Worm (Caenorhabditis elegans) whole organism, L4 larva: ENCODE measurements around the gene col-8.

Source experiments
- F10B5.3 ChIP-seq: sonication (generic microtip); optimal IDR thresholded peaks from 2 replicates; lab custom pipeline; 2016; ENCODE audit warnings: mild to moderate bottlenecking, missing genetic modification characterization, missing compliant biosample characterization
- F37D6.2 ChIP-seq: sonication (generic microtip); optimal IDR thresholded peaks from 2 replicates; lab custom pipeline; 2016; ENCODE audit warnings: mild to moderate bottlenecking, missing genetic modification characterization, missing compliant biosample characterization
- F44E2.7 ChIP-seq: fragments of 200-800 bp; sonication (Bioruptor generic); IDR thresholded peaks from 2 replicates; pipeline ENCODE4 v2.1.2; 2022; ENCODE audit warnings: missing genetic modification characterization, missing compliant biosample characterization
- R02D3.7 ChIP-seq: fragments of 150-350 bp; sonication (generic microtip); optimal IDR thresholded peaks from 3 replicates; lab custom pipeline; 2014; ENCODE audit warnings: missing biosample characterization, missing genetic modification characterization
- T26A8.4 ChIP-seq: fragments of 200-800 bp; sonication (Bioruptor generic); IDR thresholded peaks from 2 replicates; pipeline ENCODE4 v1.3.6; 2022; ENCODE audit warnings: missing genetic modification characterization, missing compliant biosample characterization
- aly-2 ChIP-seq: sonication (generic microtip); optimal IDR thresholded peaks from 2 replicates; lab custom pipeline; 2018; ENCODE audit warnings: missing biosample characterization, missing genetic modification characterization
- ama-1 ChIP-seq: fragments of 150-350 bp; optimal IDR thresholded peaks from 2 replicates; lab custom pipeline; 2014; ENCODE audit warnings: inconsistent platforms, mixed read lengths
- ceh-32 ChIP-seq: sonication (generic microtip); optimal IDR thresholded peaks from 2 replicates; lab custom pipeline; 2016; ENCODE audit warnings: mild to moderate bottlenecking, missing genetic modification characterization, missing compliant biosample characterization; ENCODE audit not compliant: poor library complexity
- ceh-44 ChIP-seq: fragments of 200-800 bp; sonication (Bioruptor generic); IDR thresholded peaks from 2 replicates; pipeline ENCODE4 v1.3.6; 2022; ENCODE audit warnings: missing genetic modification reagents, missing genetic modification characterization, missing compliant biosample characterization
- ceh-62 ChIP-seq: sonication (generic microtip); optimal IDR thresholded peaks from 2 replicates; lab custom pipeline; 2017; ENCODE audit warnings: missing biosample characterization, missing genetic modification characterization
- cey-2 ChIP-seq: sonication (generic microtip); optimal IDR thresholded peaks from 3 replicates; lab custom pipeline; 2017; ENCODE audit warnings: missing genetic modification characterization, mild to moderate bottlenecking, missing compliant biosample characterization, antibody characterized with exemption, borderline replicate concordance; ENCODE audit not compliant: insufficient read depth
- daf-12 ChIP-seq: fragments of 150-350 bp; optimal IDR thresholded peaks from 2 replicates; lab custom pipeline; 2014; ENCODE audit warnings: missing biosample characterization, missing genetic modification reagents, missing genetic modification characterization
- daf-16 ChIP-seq, 3 experiments: sonication (generic microtip); optimal IDR thresholded peaks; 2 replicates each; lab custom pipeline; 2016 to 2017; ENCODE audit warnings: missing genetic modification characterization in 3 of 3, missing genetic modification reagents in 3 of 3, mild to moderate bottlenecking in 2 of 3, missing compliant biosample characterization in 2 of 3, missing biosample characterization in 1 of 3, moderate library complexity in 1 of 3
- daf-8 ChIP-seq: fragments of 200-800 bp; sonication (Bioruptor generic); IDR thresholded peaks from 2 replicates; pipeline ENCODE4 v1.3.6; 2022; ENCODE audit warnings: missing genetic modification characterization, missing compliant biosample characterization
- duxl-1 ChIP-seq: sonication (generic microtip); optimal IDR thresholded peaks from 2 replicates; lab custom pipeline; 2016; ENCODE audit warnings: mild to moderate bottlenecking, missing genetic modification characterization, moderate library complexity, missing compliant biosample characterization; ENCODE audit not compliant: poor library complexity
- dve-1 ChIP-seq: sonication (generic microtip); optimal IDR thresholded peaks from 2 replicates; lab custom pipeline; 2017; ENCODE audit warnings: antibody characterized with exemption, mild to moderate bottlenecking, missing genetic modification characterization, missing compliant biosample characterization; ENCODE audit not compliant: insufficient read depth
- fkh-10 ChIP-seq: fragments of 150-350 bp; optimal IDR thresholded peaks from 2 replicates; lab custom pipeline; 2014; ENCODE audit warnings: missing biosample characterization, missing genetic modification reagents, missing genetic modification characterization
- fos-1 ChIP-seq: fragments of 150-350 bp; optimal IDR thresholded peaks from 2 replicates; lab custom pipeline; 2014; ENCODE audit warnings: missing biosample characterization, missing genetic modification characterization
- gei-8 ChIP-seq: fragments of 200-800 bp; sonication (Bioruptor generic); optimal IDR thresholded peaks from 2 replicates; lab custom pipeline; 2018; ENCODE audit warnings: mild to moderate bottlenecking, missing genetic modification characterization, missing compliant biosample characterization
- hif-1 ChIP-seq, 2 experiments: sonication (generic microtip); optimal IDR thresholded peaks; 2 replicates each; lab custom pipeline; 2016 to 2017; ENCODE audit warnings: missing compliant biosample characterization in 2 of 2, missing genetic modification characterization in 2 of 2, missing genetic modification reagents in 2 of 2, missing genotype in 2 of 2, mild to moderate bottlenecking in 1 of 2
- hlh-11 ChIP-seq: fragments of 200-800 bp; sonication (Bioruptor generic); optimal IDR thresholded peaks from 2 replicates; lab custom pipeline; 2018; ENCODE audit warnings: mild to moderate bottlenecking, missing genetic modification characterization, missing compliant biosample characterization
- hmg-1.1 ChIP-seq: fragments of 200-800 bp; sonication (Bioruptor generic); IDR thresholded peaks from 2 replicates; pipeline ENCODE4 v1.3.6; 2022; ENCODE audit warnings: missing genetic modification reagents, missing genetic modification characterization, missing compliant biosample characterization
- lin-29 ChIP-seq: fragments of 200-800 bp; sonication (Bioruptor generic); IDR thresholded peaks from 2 replicates; pipeline ENCODE4 v1.3.6; 2022; ENCODE audit warnings: missing genetic modification reagents, missing genetic modification characterization, missing compliant biosample characterization
- lsy-2 ChIP-seq, 2 experiments: fragments of 150-350 bp in 1 of 2; sonication (generic microtip) in 1 of 2; optimal IDR thresholded peaks; 2 replicates each; lab custom pipeline; 2014 to 2017; ENCODE audit warnings: missing biosample characterization in 2 of 2, missing genetic modification characterization in 2 of 2
- madf-5 ChIP-seq, 2 experiments: fragments of 200-800 bp; sonication (Bioruptor generic); IDR thresholded peaks; 2 replicates each; pipeline ENCODE4 v1.3.6; 2022; ENCODE audit warnings: missing compliant biosample characterization in 2 of 2, missing genetic modification characterization in 2 of 2
- madf-9 ChIP-seq: fragments of 200-800 bp; sonication (Bioruptor generic); conservative IDR thresholded peaks from 2 replicates; pipeline ENCODE4 v1.3.6; 2022; ENCODE audit warnings: missing genetic modification reagents, missing genetic modification characterization, missing compliant biosample characterization
- mdl-1 ChIP-seq, 2 experiments: fragments of 150-350 bp in 1 of 2; sonication (generic microtip) in 1 of 2; optimal IDR thresholded peaks; 2 replicates each; lab custom pipeline; 2014 to 2017; ENCODE audit warnings: missing biosample characterization in 2 of 2, missing genetic modification characterization in 2 of 2
- mep-1 ChIP-seq: fragments of 150-350 bp; sonication (generic microtip); optimal IDR thresholded peaks from 3 replicates; lab custom pipeline; 2014; ENCODE audit warnings: missing biosample characterization, missing genetic modification characterization
- mes-2 ChIP-seq: sonication (generic microtip); optimal IDR thresholded peaks from 2 replicates; lab custom pipeline; 2016; ENCODE audit warnings: missing genotype, mild to moderate bottlenecking, missing genetic modification characterization, missing compliant biosample characterization; ENCODE audit not compliant: poor library complexity, severe bottlenecking
- mxl-3 ChIP-seq: fragments of 200-800 bp; sonication (Bioruptor generic); optimal IDR thresholded peaks from 2 replicates; lab custom pipeline; 2018; ENCODE audit warnings: mild to moderate bottlenecking, missing genetic modification characterization, missing compliant biosample characterization
- nhr-10 ChIP-seq: fragments of 150-350 bp; optimal IDR thresholded peaks from 2 replicates; lab custom pipeline; 2014; ENCODE audit warnings: missing biosample characterization, missing genetic modification characterization
- nhr-111 ChIP-seq: fragments of 200-800 bp; sonication (Bioruptor generic); optimal IDR thresholded peaks from 2 replicates; lab custom pipeline; 2018; ENCODE audit warnings: mild to moderate bottlenecking, missing genetic modification characterization, missing compliant biosample characterization
- nhr-28 ChIP-seq: fragments of 150-350 bp; optimal IDR thresholded peaks from 2 replicates; lab custom pipeline; 2014; ENCODE audit warnings: missing biosample characterization, missing genetic modification characterization
- nhr-48 ChIP-seq: sonication (generic microtip); optimal IDR thresholded peaks from 2 replicates; lab custom pipeline; 2016; ENCODE audit warnings: mild to moderate bottlenecking, missing genetic modification characterization, missing compliant biosample characterization
- nhr-6 ChIP-seq: fragments of 150-350 bp; optimal IDR thresholded peaks from 2 replicates; lab custom pipeline; 2014; ENCODE audit warnings: missing biosample characterization, missing genetic modification characterization
- nhr-76 ChIP-seq: fragments of 150-350 bp; optimal IDR thresholded peaks from 2 replicates; lab custom pipeline; 2014; ENCODE audit warnings: missing biosample characterization, missing genetic modification characterization
- nhr-77 ChIP-seq: fragments of 150-350 bp; optimal IDR thresholded peaks from 2 replicates; lab custom pipeline; 2014; ENCODE audit warnings: missing biosample characterization, missing genetic modification characterization
- pha-4 ChIP-seq, 2 experiments: fragments of 150-350 bp in 1 of 2; fragments of 200-800 bp in 1 of 2; sonication (Bioruptor generic) in 1 of 2; IDR thresholded peaks in 1 of 2; optimal IDR thresholded peaks in 1 of 2; 2 replicates each; pipeline versions ENCODE4 v1.3.6 to Lab custom; 2014 to 2022; ENCODE audit warnings: missing genetic modification characterization in 2 of 2, missing genetic modification reagents in 2 of 2, missing biosample characterization in 1 of 2, missing compliant biosample characterization in 1 of 2
- php-3 ChIP-seq: fragments of 200-800 bp; sonication (Bioruptor generic); IDR thresholded peaks from 2 replicates; pipeline ENCODE4 v1.3.6; 2022; ENCODE audit warnings: missing genetic modification reagents, missing genetic modification characterization, missing compliant biosample characterization
- pqm-1 ChIP-seq: sonication (generic microtip); optimal IDR thresholded peaks from 2 replicates; lab custom pipeline; 2017; ENCODE audit warnings: missing biosample characterization, missing genetic modification characterization
- rbr-2 ChIP-seq: sonication (generic microtip); optimal IDR thresholded peaks from 2 replicates; lab custom pipeline; 2016; ENCODE audit warnings: missing genotype, missing genetic modification characterization, missing compliant biosample characterization
- set-16 ChIP-seq: fragments of 200-800 bp; sonication (Bioruptor generic); IDR thresholded peaks from 2 replicates; pipeline ENCODE4 v1.3.6; 2022; ENCODE audit warnings: missing genetic modification reagents, missing genetic modification characterization, missing compliant biosample characterization
- spr-3 ChIP-seq: fragments of 200-800 bp; sonication (Bioruptor generic); optimal IDR thresholded peaks from 2 replicates; lab custom pipeline; 2018; ENCODE audit warnings: mild to moderate bottlenecking, missing genetic modification characterization, missing compliant biosample characterization
- unc-62 ChIP-seq, 3 experiments: fragments of 150-350 bp in 1 of 3; sonication (generic microtip); optimal IDR thresholded peaks in 2 of 3; peaks in 1 of 3; 1 replicate in 1 of 3; 2 replicates in 2 of 3; lab custom pipeline; 2014 to 2017; ENCODE audit warnings: missing biosample characterization in 3 of 3, missing genetic modification characterization in 3 of 3, missing genetic modification reagents in 3 of 3, missing genotype in 1 of 3
- zip-2 ChIP-seq: fragments of 150-350 bp; optimal IDR thresholded peaks from 2 replicates; lab custom pipeline; 2014; ENCODE audit warnings: missing biosample characterization, missing genetic modification characterization

Gene col-8

ce11 chrIII:6991465-6991864, 28.9 kb downstream of the col-8 start (continued):
- TF ChIP-seq nhr-28 (peak; percentile 73), nhr-76 (tag; lab: Kevin White, UChicago) (no peak), ceh-32 (no peak), fos-1 (tag; lab: Kevin White, UChicago) (no peak), F10B5.3 (no peak), ceh-44 (GFP tag; lab: Robert Waterston, UW) (no peak), rbr-2 (tag; lab: Kevin White, UChicago) (no peak), pqm-1 (peak; percentile 87), nhr-10 (tag; lab: Kevin White, UChicago) (no peak)
- TF ChIP-seq, all 104 proteins: peak for 10

ce11 chrIII:6989900-6990299, 30.5 kb downstream of the col-8 start, which contains the start of gene prk-1:
TSS of gene prk-1 (plus strand) at chrIII:6990168.
- TF ChIP-seq set-16 (GFP tag; lab: Robert Waterston, UW): no peak
- TF ChIP-seq cey-2 (tag; lab: Kevin White, UChicago): no peak
- TF ChIP-seq T26A8.4: peak; percentile 55; the same call in 1 of the 2 replicates
- peak; percentile 2 for TF ChIP-seq mes-2
- peak; percentile 12 for TF ChIP-seq hlh-11 (tag; lab: Kevin White, UChicago)
- no peak for TF ChIP-seq madf-9 (GFP tag; lab: Robert Waterston, UW)
- no peak for TF ChIP-seq hmg-1.1 (GFP tag; lab: Robert Waterston, UW)
- TF ChIP-seq nhr-76 (tag; lab: Kevin White, UChicago): no peak
- no peak for TF ChIP-seq lin-29 (GFP tag; lab: Robert Waterston, UW)
- TF ChIP-seq R02D3.7 (tag; lab: Kevin White, UChicago): no peak
- no peak for TF ChIP-seq daf-16 (GFP tag; optimal IDR thresholded peaks at IDR 0.05; lab: Kevin White, UChicago)
- TF ChIP-seq daf-16 (tag; optimal IDR thresholded peaks at IDR 0.05; lab: Kevin White, UChicago): no peak
- TF ChIP-seq madf-5 (GFP tag; IDR thresholded peaks at IDR 0.05; lab: Robert Waterston, UW): no peak
- peak; percentile 7 for TF ChIP-seq nhr-28
- TF ChIP-seq lsy-2 (tag; optimal IDR thresholded peaks at IDR 0.05; lab: Kevin White, UChicago): no peak

DNA sequence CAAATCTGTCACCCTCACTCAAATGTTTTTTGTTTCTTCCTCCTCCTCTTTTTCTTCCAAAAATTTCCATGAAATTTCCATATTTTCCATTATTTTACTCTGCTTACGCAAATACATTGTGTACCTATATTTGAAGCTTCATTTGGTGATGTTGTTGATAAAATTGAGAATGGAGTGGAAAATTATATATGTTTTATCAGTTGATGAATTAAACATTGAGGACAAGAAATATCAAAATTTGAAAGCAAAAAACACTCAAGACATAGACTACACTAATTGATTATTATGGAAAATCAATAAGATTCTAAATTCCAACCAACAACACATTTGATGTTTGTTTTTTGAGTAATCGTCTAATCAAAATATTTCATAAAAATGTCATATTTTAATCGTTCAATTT, 31.2 kb downstream of the col-8 start:
- TF ChIP-seq nhr-111 (GFP tag; lab: Kevin White, UChicago): no peak
- no peak for TF ChIP-seq daf-16 (GFP tag; optimal IDR thresholded peaks at IDR 0.05; lab: Kevin White, UChicago)
- peak; percentile 96 for TF ChIP-seq daf-16 (tag; optimal IDR thresholded peaks at IDR 0.05; lab: Kevin White, UChicago)
- no peak for TF ChIP-seq ceh-62 (tag; lab: Kevin White, UChicago)
- no peak for TF ChIP-seq spr-3 (GFP tag; lab: Kevin White, UChicago)
- peak; percentile 28 for TF ChIP-seq mep-1
- no peak for TF ChIP-seq hif-1 (tag; optimal IDR thresholded peaks at IDR 0.05; lab: Kevin White, UChicago)
- TF ChIP-seq lsy-2 (tag; optimal IDR thresholded peaks at IDR 0.05; lab: Kevin White, UChicago): no peak
- no peak for TF ChIP-seq aly-2 (tag; lab: Kevin White, UChicago)
- TF ChIP-seq lin-29 (GFP tag; lab: Robert Waterston, UW): no peak
- no peak for TF ChIP-seq mdl-1 (tag; optimal IDR thresholded peaks at IDR 0.05; lab: Kevin White, UChicago)
- TF ChIP-seq nhr-28: peak; percentile 51
- no peak for TF ChIP-seq ama-1 (lab: Kevin White, UChicago)
- no peak for TF ChIP-seq duxl-1 (tag; lab: Kevin White, UChicago)
- no peak for TF ChIP-seq pha-4 (GFP tag; IDR thresholded peaks at IDR 0.05; lab: Robert Waterston, UW)
- no peak for TF ChIP-seq pha-4 (tag; optimal IDR thresholded peaks at IDR 0.05; lab: Kevin White, UChicago)
- no peak for TF ChIP-seq nhr-10 (tag; lab: Kevin White, UChicago)
- TF ChIP-seq madf-9 (GFP tag; lab: Robert Waterston, UW): no peak
- TF ChIP-seq php-3: 0 out of 2 replicates have a peak, but pooled peaks have one; percentile 37
- no peak for TF ChIP-seq daf-12
- no peak for TF ChIP-seq fkh-10 (GFP tag; lab: Kevin White, UChicago)
- TF ChIP-seq F44E2.7: no peak
- TF ChIP-seq F37D6.2 (tag; lab: Kevin White, UChicago): no peak
- TF ChIP-seq nhr-6: no peak
- no peak for TF ChIP-seq mxl-3 (GFP tag; lab: Kevin White, UChicago)
- no peak for TF ChIP-seq gei-8 (GFP tag; lab: Kevin White, UChicago)
- TF ChIP-seq R02D3.7 (tag; lab: Kevin White, UChicago): no peak
- peak in 1 of 2 experiments; percentile 38 for TF ChIP-seq unc-62 (GFP tag; optimal IDR thresholded peaks at IDR 0.05 in 1 of 2; lab: Kevin White, UChicago)
- no peak for TF ChIP-seq unc-62 (tag; optimal IDR thresholded peaks at IDR 0.05; lab: Kevin White, UChicago)
- no peak for TF ChIP-seq zip-2 (tag; lab: Kevin White, UChicago)
- TF ChIP-seq daf-8 (GFP tag; lab: Robert Waterston, UW): no peak
- peak; percentile 70 for TF ChIP-seq dve-1 (tag; lab: Kevin White, UChicago)
- TF ChIP-seq nhr-48 (tag; lab: Kevin White, UChicago): no peak
- TF ChIP-seq nhr-77: peak; percentile 34
